Comparison of ENCODE assay signal across 4 fruit fly cellular contexts in the genomic region with DNA sequence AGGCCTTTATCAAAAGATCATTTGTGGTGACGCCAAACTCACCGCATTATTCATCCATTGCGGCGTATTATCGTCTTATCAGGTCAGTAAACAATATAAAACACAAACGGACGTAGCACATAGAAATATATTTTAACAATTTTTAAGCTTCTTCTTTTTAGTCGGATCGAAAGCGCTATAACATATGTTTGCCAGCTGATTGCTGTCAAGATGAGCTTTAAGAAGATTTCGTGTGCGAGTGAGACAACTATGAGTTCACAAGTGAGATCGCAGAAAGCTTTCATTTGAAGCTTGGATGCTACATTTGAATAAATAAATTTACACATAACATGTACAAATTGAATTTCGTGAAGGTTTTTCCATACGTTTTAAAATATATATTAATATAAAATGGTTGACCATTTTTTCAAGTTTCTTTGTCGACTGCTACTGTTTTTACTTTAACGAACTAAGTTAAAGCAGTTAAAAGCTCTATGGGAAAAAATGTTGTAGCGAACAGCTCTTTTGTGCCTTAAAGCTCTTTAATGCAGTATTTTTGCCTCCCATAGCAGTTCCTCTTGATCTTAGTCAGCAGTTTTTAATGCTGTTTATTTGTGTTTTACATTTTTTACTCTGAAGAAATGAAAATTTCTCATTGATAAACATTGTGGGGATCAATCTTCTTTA.
A peak's percentile ranks its signal among the peaks of the same experiment; 100 is the strongest.
TF ChIP-seq lines count a peak whose summit lies in the region.

A gene (minus strand): TSS at position 186 of the 666 bp plus-strand sequence.

- TF ChIP-seq CTCF in whole organism, embryonic (GFP tag; optimal IDR thresholded peaks at IDR 0.05; lab: Kevin White, UChicago) = no peak

TF ChIP-seq in whole organism, adult, 20 proteins besides CTCF, POLR2A, EP300 and RAD21:
- TF ChIP-seq kay (GFP tag; lab: Kevin White, UChicago; ENCODE audit: borderline replicate concordance) (peak; percentile 76), CG7045 (GFP tag; optimal IDR thresholded peaks at IDR 0.05; lab: Kevin White, UChicago) (no peak), tj (GFP tag; optimal IDR thresholded peaks at IDR 0.05; lab: Kevin White, UChicago) (peak; percentile 99), bab1 (GFP tag; optimal IDR thresholded peaks at IDR 0.05; lab: Kevin White, UChicago) (peak; percentile 49)

TF ChIP-seq in whole organism, embryonic, 481 proteins besides CTCF, POLR2A, EP300 and RAD21 (continues in another document):
- TF ChIP-seq Myb (GFP tag; optimal IDR thresholded peaks at IDR 0.05; lab: Kevin White, UChicago) = peak; percentile 69
- no peak for TF ChIP-seq CG6854 (GFP tag; optimal IDR thresholded peaks at IDR 0.05; lab: Kevin White, UChicago)
- 0 out of 2 replicates have a peak, but pooled peaks have one; percentile 14 for TF ChIP-seq CG13287 (GFP tag; IDR thresholded peaks at IDR 0.05; lab: Robert Waterston, UW; ENCODE audit: partially characterized antibody)
- peak; percentile 61 for TF ChIP-seq CG17385 (GFP tag; optimal IDR thresholded peaks at IDR 0.05; lab: Kevin White, UChicago)
- TF ChIP-seq fd64A (GFP tag; optimal IDR thresholded peaks at IDR 0.05; lab: Kevin White, UChicago) = no peak
- no peak for TF ChIP-seq CG31388 (GFP tag; optimal IDR thresholded peaks at IDR 0.05; lab: Kevin White, UChicago)
- TF ChIP-seq luna (GFP tag; optimal IDR thresholded peaks at IDR 0.05; lab: Kevin White, UChicago) = no peak
- no peak for TF ChIP-seq CG15514 (GFP tag; optimal IDR thresholded peaks at IDR 0.05; lab: Kevin White, UChicago)
- TF ChIP-seq CG9609 (GFP tag; optimal IDR thresholded peaks at IDR 0.05; lab: Kevin White, UChicago) = no peak
- no peak for TF ChIP-seq CG32772 (GFP tag; IDR thresholded peaks at IDR 0.05; lab: Robert Waterston, UW)
- TF ChIP-seq D19A (tag; optimal IDR thresholded peaks at IDR 0.05; lab: Kevin White, UChicago) = peak; percentile 29
- TF ChIP-seq schlank (tag; optimal IDR thresholded peaks at IDR 0.05; lab: Kevin White, UChicago) = no peak
- TF ChIP-seq CG30431 (GFP tag; optimal IDR thresholded peaks at IDR 0.05; lab: Kevin White, UChicago) = no peak
- TF ChIP-seq CG18011 (GFP tag; optimal IDR thresholded peaks at IDR 0.05; lab: Kevin White, UChicago) = peak; percentile 96
- TF ChIP-seq CG18619 (GFP tag; optimal IDR thresholded peaks at IDR 0.05; lab: Kevin White, UChicago) = no peak
- peak; percentile 20 for TF ChIP-seq Nf-YC (tag; optimal IDR thresholded peaks at IDR 0.05; lab: Kevin White, UChicago)
- TF ChIP-seq pzg (GFP tag; optimal IDR thresholded peaks at IDR 0.05; lab: Kevin White, UChicago) = peak; percentile 10
- 0 out of 3 replicates have a peak, but pooled peaks have one; percentile 18 for TF ChIP-seq CG34224 (GFP tag; IDR thresholded peaks at IDR 0.05; lab: Robert Waterston, UW; ENCODE audit: partially characterized antibody)
- TF ChIP-seq CG7928 (GFP tag; optimal IDR thresholded peaks at IDR 0.05; lab: Kevin White, UChicago) = no peak
- no peak for TF ChIP-seq CG6272 (GFP tag; IDR thresholded peaks at IDR 0.05; lab: Robert Waterston, UW)
- peak; percentile 54 for TF ChIP-seq CG31365 (tag; optimal IDR thresholded peaks at IDR 0.05; lab: Kevin White, UChicago)
- peak in 1 of 2 experiments; percentile 84 for TF ChIP-seq crp (GFP tag; optimal IDR thresholded peaks at IDR 0.05; lab: Kevin White, UChicago)
- TF ChIP-seq Meics (GFP tag; optimal IDR thresholded peaks at IDR 0.05; lab: Kevin White, UChicago) = no peak
- TF ChIP-seq ham (GFP tag; IDR thresholded peaks at IDR 0.05; lab: Robert Waterston, UW) = no peak
- no peak for TF ChIP-seq gsb-n (tag; optimal IDR thresholded peaks at IDR 0.05; lab: Kevin White, UChicago)

TF ChIP-seq in whole organism, prepupa, 60 proteins besides CTCF, POLR2A, EP300 and RAD21:
- no peak for TF ChIP-seq net (GFP tag; optimal IDR thresholded peaks at IDR 0.05; lab: Kevin White, UChicago)
- peak; percentile 48 for TF ChIP-seq svp (GFP tag; lab: Kevin White, UChicago)
- TF ChIP-seq fkh (GFP tag; optimal IDR thresholded peaks at IDR 0.05; lab: Kevin White, UChicago) = peak; percentile 42
- TF ChIP-seq achi (GFP tag; optimal IDR thresholded peaks at IDR 0.05; lab: Kevin White, UChicago) = peak; percentile 80
- no peak for TF ChIP-seq Ets21C (GFP tag; optimal IDR thresholded peaks at IDR 0.05; lab: Kevin White, UChicago)
- no peak for TF ChIP-seq ss (GFP tag; optimal IDR thresholded peaks at IDR 0.05; lab: Kevin White, UChicago)

TF ChIP-seq in whole organism, wandering third instar larva, 38 proteins besides CTCF, POLR2A, EP300 and RAD21:
- peak; percentile 6 for TF ChIP-seq Vsx2 (GFP tag; optimal IDR thresholded peaks at IDR 0.05; lab: Kevin White, UChicago; ENCODE audit: partially characterized antibody)
- peak; percentile 10 for TF ChIP-seq CrebA (GFP tag; optimal IDR thresholded peaks at IDR 0.05; lab: Kevin White, UChicago; ENCODE audit: borderline replicate concordance)
- no peak for TF ChIP-seq fru (GFP tag; optimal IDR thresholded peaks at IDR 0.05; lab: Kevin White, UChicago)
- no peak for TF ChIP-seq Rel (GFP tag; optimal IDR thresholded peaks at IDR 0.05; lab: Kevin White, UChicago)
- no peak for TF ChIP-seq Rel (tag; optimal IDR thresholded peaks at IDR 0.05; lab: Kevin White, UChicago)
- peak; percentile 65 for TF ChIP-seq Dif (GFP tag; optimal IDR thresholded peaks at IDR 0.05; lab: Kevin White, UChicago; ENCODE audit: partially characterized antibody)
- peak; percentile 40 for TF ChIP-seq brk (GFP tag; optimal IDR thresholded peaks at IDR 0.05; lab: Kevin White, UChicago)
- TF ChIP-seq h (GFP tag; optimal IDR thresholded peaks at IDR 0.05; lab: Kevin White, UChicago) = no peak
- no peak for TF ChIP-seq Sp1 (GFP tag; optimal IDR thresholded peaks at IDR 0.05; lab: Kevin White, UChicago)
- TF ChIP-seq CG9705 (GFP tag; optimal IDR thresholded peaks at IDR 0.05; lab: Kevin White, UChicago) = no peak
- peak; percentile 62 for TF ChIP-seq sage (GFP tag; optimal IDR thresholded peaks at IDR 0.05; lab: Kevin White, UChicago)
